Fruit fly (Drosophila melanogaster): ENCODE measurements around the gene GILT1.

The GILT1 gene

DNA sequence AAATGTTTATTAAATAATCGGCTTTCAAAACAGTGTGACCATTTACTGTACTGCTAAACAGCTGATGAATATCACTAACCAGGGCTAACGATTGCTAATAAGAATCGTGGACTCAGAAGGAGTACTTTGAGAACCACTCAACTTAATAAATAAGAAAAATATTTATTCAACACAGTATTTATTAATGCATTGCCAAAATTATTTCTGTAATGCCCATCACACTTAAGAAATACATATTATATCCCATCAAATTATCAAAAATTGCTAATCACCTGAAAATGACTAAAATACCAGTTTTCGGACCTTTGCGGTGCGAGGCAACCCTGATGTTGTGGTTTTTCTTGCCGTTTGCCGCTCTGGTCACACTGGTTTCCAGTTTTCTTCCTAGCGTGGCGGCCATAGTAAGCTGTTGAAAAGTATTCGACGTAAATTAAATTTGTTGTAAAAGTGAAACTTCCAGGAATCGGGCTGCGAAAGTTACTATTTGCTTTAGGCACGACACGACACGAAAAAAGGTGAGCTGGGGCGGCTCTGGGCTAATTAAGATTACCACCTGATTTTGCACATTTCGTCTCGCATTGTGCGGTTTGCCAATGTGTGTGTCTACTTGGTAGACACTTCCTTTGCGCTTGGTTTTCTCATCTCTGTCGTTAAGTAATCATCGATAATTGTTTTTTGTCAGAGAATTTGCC lies 19.8 kb downstream of the GILT1 start, which contains the start of the genes mRpS21 and Droj2 (continued):
- TF ChIP-seq CG10267 (tag; optimal IDR thresholded peaks at IDR 0.05) (peak; percentile 60), vvl (GFP tag; IDR thresholded peaks at IDR 0.05) (no peak; the same call in 1 of the 2 replicates), abd-A (tag; optimal IDR thresholded peaks at IDR 0.05) (no peak), CG11560 (tag; IDR thresholded peaks at IDR 0.05) (no peak), nerfin-1 (tag; optimal IDR thresholded peaks at IDR 0.05) (peak; percentile 56), Spps (tag; optimal IDR thresholded peaks at IDR 0.05) (no peak), Gsc (GFP tag; IDR thresholded peaks at IDR 0.05) (no peak), Hand (GFP tag; optimal IDR thresholded peaks at IDR 0.05) (no peak), CG6654 (GFP tag; optimal IDR thresholded peaks at IDR 0.05) (no peak), gsb (GFP tag; IDR thresholded peaks at IDR 0.05) (no peak), CG17829 (tag; optimal IDR thresholded peaks at IDR 0.05) (peak; percentile 89), bab2 (GFP tag; optimal IDR thresholded peaks at IDR 0.05) (no peak), nmo (GFP tag; optimal IDR thresholded peaks at IDR 0.05) (peak; percentile 83), CG8924 (tag; optimal IDR thresholded peaks at IDR 0.05) (peak; percentile 83), GATAe (GFP tag; conservative IDR thresholded peaks at IDR 0.05) (no peak), CG17612 (GFP tag; IDR thresholded peaks at IDR 0.05) (no peak), tll (GFP tag; optimal IDR thresholded peaks at IDR 0.05) (peak in 1 of 2 experiments; percentile 28), stc (GFP tag; IDR thresholded peaks at IDR 0.05) (no peak), h (optimal IDR thresholded peaks at IDR 0.05) (no peak), CG12155 (GFP tag; optimal IDR thresholded peaks at IDR 0.05) (peak; percentile 33), kah (GFP tag; optimal IDR thresholded peaks at IDR 0.05) (no peak), CG12942 (GFP tag; optimal IDR thresholded peaks at IDR 0.05) (peak; percentile 5), tna (GFP tag; IDR thresholded peaks at IDR 0.05; ENCODE audit: partially characterized antibody) (no peak), jing (GFP tag; optimal IDR thresholded peaks at IDR 0.05) (no peak), jigr1 (GFP tag; IDR thresholded peaks at IDR 0.05) (no peak), NC2α (GFP tag; optimal IDR thresholded peaks at IDR 0.05) (no peak), nau (GFP tag; optimal IDR thresholded peaks at IDR 0.05) (no peak), Jarid2 (GFP tag; optimal IDR thresholded peaks at IDR 0.05) (peak; percentile 29), sisA (GFP tag; IDR thresholded peaks at IDR 0.05) (0 out of 2 replicates have a peak, but pooled peaks have one; percentile 39), CG6765 (GFP tag; optimal IDR thresholded peaks at IDR 0.05) (no peak), CG8388 (GFP tag; optimal IDR thresholded peaks at IDR 0.05) (peak; percentile 39), knrl (GFP tag; IDR thresholded peaks at IDR 0.05; ENCODE audit: partially characterized antibody) (peak; percentile 55; the same call in 2 of the 3 replicates), ac (GFP tag; optimal IDR thresholded peaks at IDR 0.05) (no peak), CG3995 (GFP tag; optimal IDR thresholded peaks at IDR 0.05) (peak; percentile 74), CG14965 (GFP tag; optimal IDR thresholded peaks at IDR 0.05; ENCODE audit: borderline replicate concordance) (no peak), cwo (GFP tag; optimal IDR thresholded peaks at IDR 0.05) (no peak), CG2712 (tag; optimal IDR thresholded peaks at IDR 0.05) (peak; percentile 64), wdn (GFP tag; IDR thresholded peaks at IDR 0.05) (no peak)

DNA sequence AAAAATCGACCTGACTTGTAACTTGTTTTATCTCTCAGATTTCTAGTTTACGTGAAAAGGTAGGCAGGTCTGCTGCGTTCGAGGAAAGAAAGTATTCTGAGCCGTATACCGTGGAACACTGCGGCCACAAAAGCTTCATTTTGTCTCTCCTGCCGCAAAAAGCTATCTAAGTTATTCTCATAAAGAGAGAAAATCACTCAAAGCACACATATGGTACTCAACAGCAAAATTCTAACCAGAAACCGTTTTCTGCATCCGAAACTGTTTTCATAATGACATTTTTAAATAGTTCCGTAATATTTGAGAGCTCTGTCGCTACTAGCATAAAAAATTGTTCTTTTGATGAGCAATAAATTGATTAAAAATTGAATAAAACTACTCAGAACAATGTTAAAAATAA lies 22.0 kb downstream of the GILT1 start, which contains the start of the genes CG9813 and CG8870:
CG9813 (minus strand) TSS at position 101 of the 400 bp plus-strand sequence.
CG8870 (plus strand) TSS at position 168 of the 400 bp plus-strand sequence.
- no peak for TF ChIP-seq TFAM (GFP tag; optimal IDR thresholded peaks at IDR 0.05)
- no peak for TF ChIP-seq Meics (GFP tag; optimal IDR thresholded peaks at IDR 0.05)
- no peak for TF ChIP-seq CG5180 (GFP tag; optimal IDR thresholded peaks at IDR 0.05)
- TF ChIP-seq gro (GFP tag; optimal IDR thresholded peaks at IDR 0.05), result no peak
- TF ChIP-seq CG10321 (GFP tag; IDR thresholded peaks at IDR 0.05), result no peak
- TF ChIP-seq CG2875 (GFP tag; optimal IDR thresholded peaks at IDR 0.05), result no peak
- TF ChIP-seq hkb (optimal IDR thresholded peaks at IDR 0.05), result no peak
- 0 out of 2 replicates have a peak, but pooled peaks have one; percentile 28 for TF ChIP-seq hkb (GFP tag; IDR thresholded peaks at IDR 0.05)
- 0 out of 3 replicates have a peak, but pooled peaks have one; percentile 32 for TF ChIP-seq z (GFP tag; IDR thresholded peaks at IDR 0.05)
- TF ChIP-seq hth (optimal IDR thresholded peaks at IDR 0.05), result no peak
- TF ChIP-seq Trl (optimal IDR thresholded peaks at IDR 0.05), result peak; percentile 36 to 52
- TF ChIP-seq Trl (GFP tag; optimal IDR thresholded peaks at IDR 0.05), result no peak
- no peak for TF ChIP-seq chinmo (GFP tag; IDR thresholded peaks at IDR 0.05; ENCODE audit: partially characterized antibody)
